Worm (Caenorhabditis elegans): Measurements from ENCODE around the gene M28.10.

- TF ChIP-seq pha-4 (tag; optimal IDR thresholded peaks at IDR 0.05) (no peak), ama-1 (optimal IDR thresholded peaks at IDR 0.05) (no peak), ama-1 (GFP tag; optimal IDR thresholded peaks at IDR 0.05) (no peak), hlh-12 (tag; optimal IDR thresholded peaks at IDR 0.05) (no peak), hmg-1.2 (GFP tag; IDR thresholded peaks at IDR 0.05) (no peak), let-607 (tag; optimal IDR thresholded peaks at IDR 0.05) (no peak), mes-4 (tag; optimal IDR thresholded peaks at IDR 0.05) (no peak), T07F8.4 (tag; optimal IDR thresholded peaks at IDR 0.05) (no peak), ets-4 (GFP tag; optimal IDR thresholded peaks at IDR 0.05) (peak; percentile 47), ccch-3 (GFP tag; optimal IDR thresholded peaks at IDR 0.05) (no peak)
These were observed 20.2 kb upstream of the M28.10 start for ce11 chrII:10627086-10627485.
